Fruit fly (Drosophila melanogaster) Kc167 (cell line): ENCODE data around the gene Rbp.

Experiments
- Sin3A ChIP-seq: fragments of >200 bp; optimal IDR thresholded peaks from 2 replicates; lab custom pipeline; 2018; ENCODE audit warnings: missing external identifiers
- h ChIP-seq: fragments of >200 bp; optimal IDR thresholded peaks from 3 replicates; lab custom pipeline; 2018; ENCODE audit warnings: missing external identifiers
- psq ChIP-seq: fragments of >200 bp; optimal IDR thresholded peaks from 2 replicates; lab custom pipeline; 2017; ENCODE audit warnings: missing external identifiers

dm6 chr3R:15447791-15448190, 73.4 kb downstream of the Rbp start:
- TF ChIP-seq psq (lab: Kevin White, UChicago), result no peak
- TF ChIP-seq h (lab: Kevin White, UChicago), result no peak
- no peak for TF ChIP-seq Sin3A (lab: Kevin White, UChicago)
